In the genomic region with DNA sequence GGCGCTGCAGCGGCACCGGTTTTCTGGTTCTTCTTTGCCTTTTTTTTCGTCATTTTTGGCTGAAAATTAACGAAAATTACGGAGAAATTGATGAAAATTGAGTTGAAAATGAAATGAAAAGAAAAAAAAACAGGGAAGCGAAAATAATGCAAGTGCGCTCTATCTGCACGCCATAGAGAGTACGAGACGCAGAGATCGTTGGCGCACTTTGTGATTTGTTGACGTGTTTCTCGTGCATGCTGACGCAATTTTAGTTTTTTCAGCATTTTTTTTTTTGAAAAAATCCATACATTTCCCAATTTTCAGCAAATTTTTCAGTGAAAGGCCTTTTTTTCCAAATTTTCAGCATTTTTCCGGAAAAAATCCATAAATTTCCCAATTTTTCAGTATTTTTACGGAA, we compare ENCODE assay signal across 2 worm cellular contexts.
TF ChIP-seq lines count a peak whose summit lies in the region.

A gene (minus strand): TSS at position 66 of the 400 bp plus-strand sequence.

TF ChIP-seq in whole organism, L1 larva, 84 proteins besides CTCF, POLR2A, EP300 and RAD21 (continued from another document):
- TF ChIP-seq efl-3 (GFP tag; optimal IDR thresholded peaks at IDR 0.05; lab: Kevin White, UChicago) (peak; percentile 66), tbx-2 (tag; optimal IDR thresholded peaks at IDR 0.05; lab: Kevin White, UChicago) (peak; percentile 98), snu-23 (GFP tag; optimal IDR thresholded peaks at IDR 0.05; lab: Kevin White, UChicago) (peak; percentile 99), unc-30 (tag; optimal IDR thresholded peaks at IDR 0.05; lab: Kevin White, UChicago) (peak; percentile 74), alr-1 (tag; optimal IDR thresholded peaks at IDR 0.05; lab: Kevin White, UChicago; ENCODE audit: borderline replicate concordance) (no peak), sptf-1 (tag; optimal IDR thresholded peaks at IDR 0.05; lab: Kevin White, UChicago) (no peak), nhr-12 (tag; optimal IDR thresholded peaks at IDR 0.05; lab: Kevin White, UChicago) (no peak), skn-1 (tag; optimal IDR thresholded peaks at IDR 0.05; lab: Kevin White, UChicago) (peak; percentile 95), nhr-47 (tag; optimal IDR thresholded peaks at IDR 0.05; lab: Kevin White, UChicago) (peak; percentile 99), nhr-71 (tag; optimal IDR thresholded peaks at IDR 0.05; lab: Kevin White, UChicago) (peak; percentile 99), isw-1 (GFP tag; IDR thresholded peaks at IDR 0.05; lab: Robert Waterston, UW) (peak; percentile 98), pax-3 (tag; optimal IDR thresholded peaks at IDR 0.05; lab: Kevin White, UChicago) (peak; percentile 90), unc-86 (tag; optimal IDR thresholded peaks at IDR 0.05; lab: Kevin White, UChicago) (peak; percentile 99), vab-15 (tag; optimal IDR thresholded peaks at IDR 0.05; lab: Kevin White, UChicago) (no peak), lsy-2 (tag; optimal IDR thresholded peaks at IDR 0.05; lab: Kevin White, UChicago) (peak; percentile 96 to 97), aly-2 (tag; optimal IDR thresholded peaks at IDR 0.05; lab: Kevin White, UChicago) (peak; percentile 96), pqm-1 (tag; optimal IDR thresholded peaks at IDR 0.05; lab: Kevin White, UChicago) (no peak), lin-15B (tag; optimal IDR thresholded peaks at IDR 0.05; lab: Kevin White, UChicago) (peak; percentile 99), dpl-1 (GFP tag; optimal IDR thresholded peaks at IDR 0.05; lab: Kevin White, UChicago) (peak; percentile 86 to 91 (median 88)), mef-2 (tag; optimal IDR thresholded peaks at IDR 0.05; lab: Kevin White, UChicago) (peak; percentile 92), nhr-28 (tag; optimal IDR thresholded peaks at IDR 0.05; lab: Kevin White, UChicago) (no peak), elt-2 (tag; optimal IDR thresholded peaks at IDR 0.05; lab: Kevin White, UChicago) (peak; percentile 85), nhr-84 (tag; optimal IDR thresholded peaks at IDR 0.05; lab: Kevin White, UChicago) (no peak), snpc-4 (tag; optimal IDR thresholded peaks at IDR 0.05; lab: Kevin White, UChicago) (peak; percentile 91), nhr-20 (tag; optimal IDR thresholded peaks at IDR 0.05; lab: Kevin White, UChicago) (no peak), ceh-88 (GFP tag; IDR thresholded peaks at IDR 0.05; lab: Robert Waterston, UW) (peak; percentile 88), ztf-11 (tag; optimal IDR thresholded peaks at IDR 0.05; lab: Kevin White, UChicago) (peak in 1 of 2 experiments; percentile 88), zip-4 (GFP tag; optimal IDR thresholded peaks at IDR 0.05; lab: Kevin White, UChicago) (peak; percentile 91)

TF ChIP-seq in whole organism, young adult, 124 proteins besides CTCF, POLR2A, EP300 and RAD21 (continued from another document):
- TF ChIP-seq hmg-1.2 (GFP tag; IDR thresholded peaks at IDR 0.05; lab: Robert Waterston, UW) (peak; percentile 100), efl-1 (GFP tag; optimal IDR thresholded peaks at IDR 0.05; lab: Kevin White, UChicago) (peak; percentile 67), nhr-179 (tag; optimal IDR thresholded peaks at IDR 0.05; lab: Kevin White, UChicago) (no peak), lir-1 (GFP tag; conservative IDR thresholded peaks at IDR 0.05; lab: Robert Waterston, UW) (no peak; the same call in 1 of the 2 replicates), egrh-3 (GFP tag; IDR thresholded peaks at IDR 0.05; lab: Robert Waterston, UW) (0 out of 2 replicates have a peak, but pooled peaks have one; percentile 20), unc-130 (GFP tag; optimal IDR thresholded peaks at IDR 0.05; lab: Kevin White, UChicago) (peak; percentile 35), egl-44 (GFP tag; IDR thresholded peaks at IDR 0.05; lab: Robert Waterston, UW) (peak; percentile 75; the same call in 1 of the 2 replicates), fkh-3 (tag; optimal IDR thresholded peaks at IDR 0.05; lab: Kevin White, UChicago) (no peak), lin-35 (GFP tag; optimal IDR thresholded peaks at IDR 0.05; lab: Kevin White, UChicago) (peak in 2 of 3 experiments; percentile 82 to 95), ztf-25 (GFP tag; IDR thresholded peaks at IDR 0.05; lab: Robert Waterston, UW) (no peak), tlf-1 (GFP tag; optimal IDR thresholded peaks at IDR 0.05; lab: Kevin White, UChicago) (peak; percentile 96), ZK185.1 (tag; optimal IDR thresholded peaks at IDR 0.05; lab: Kevin White, UChicago; ENCODE audit: poor library complexity, severe bottlenecking) (no peak), ccch-3 (GFP tag; optimal IDR thresholded peaks at IDR 0.05; lab: Kevin White, UChicago) (no peak), F49E8.2 (tag; optimal IDR thresholded peaks at IDR 0.05; lab: Kevin White, UChicago; ENCODE audit: insufficient read depth) (peak; percentile 92), K12H6.12 (tag; optimal IDR thresholded peaks at IDR 0.05; lab: Kevin White, UChicago) (peak; percentile 81), xnd-1 (tag; optimal IDR thresholded peaks at IDR 0.05; lab: Kevin White, UChicago) (peak; percentile 60), madf-8 (GFP tag; conservative IDR thresholded peaks at IDR 0.05; lab: Robert Waterston, UW) (peak; percentile 52), Y79H2A.3 (GFP tag; conservative IDR thresholded peaks at IDR 0.05; lab: Robert Waterston, UW) (0 out of 2 replicates have a peak, but pooled peaks have one; percentile 43), snpc-1.3 (tag; optimal IDR thresholded peaks at IDR 0.05; lab: Kevin White, UChicago; ENCODE audit: insufficient read depth) (peak; percentile 77), let-526 (GFP tag; IDR thresholded peaks at IDR 0.05; lab: Robert Waterston, UW) (peak; percentile 92), Y67H2A.10 (GFP tag; conservative IDR thresholded peaks at IDR 0.05; lab: Robert Waterston, UW) (peak; percentile 77; the same call in 1 of the 2 replicates)
